Fruit fly (Drosophila melanogaster): ENCODE measurements around the gene CG16854.

The CG16854 gene

dm6 chr2L:11044678-11045466 is 41.6 kb upstream of the CG16854 start:
- no peak for TF ChIP-seq jim (GFP tag; optimal IDR thresholded peaks at IDR 0.05)
- no peak for TF ChIP-seq Mio (GFP tag; optimal IDR thresholded peaks at IDR 0.05)
- TF ChIP-seq ey (GFP tag; optimal IDR thresholded peaks at IDR 0.05) = peak; percentile 90
- no peak for TF ChIP-seq Vsx2 (GFP tag; optimal IDR thresholded peaks at IDR 0.05; ENCODE audit: partially characterized antibody)
- TF ChIP-seq usp (GFP tag; optimal IDR thresholded peaks at IDR 0.05) = no peak
- TF ChIP-seq Jra (GFP tag; optimal IDR thresholded peaks at IDR 0.05) = peak; percentile 16
- TF ChIP-seq Hnf4 (GFP tag; optimal IDR thresholded peaks at IDR 0.05) = peak; percentile 55
- peak; percentile 72 for TF ChIP-seq h (GFP tag; optimal IDR thresholded peaks at IDR 0.05)
- TF ChIP-seq Dif (GFP tag; optimal IDR thresholded peaks at IDR 0.05; ENCODE audit: partially characterized antibody) = peak; percentile 78
- TF ChIP-seq Sp1 (GFP tag; optimal IDR thresholded peaks at IDR 0.05) = peak; percentile 70
- peak in 1 of 2 experiments; percentile 88 for TF ChIP-seq foxo (GFP tag; optimal IDR thresholded peaks at IDR 0.05)
- TF ChIP-seq CG32264 (GFP tag; optimal IDR thresholded peaks at IDR 0.05) = peak; percentile 21
- peak; percentile 85 for TF ChIP-seq tai (GFP tag; optimal IDR thresholded peaks at IDR 0.05)
- peak; percentile 87 for TF ChIP-seq rgr (GFP tag; optimal IDR thresholded peaks at IDR 0.05)
- peak; percentile 87 for TF ChIP-seq OdsH (GFP tag; optimal IDR thresholded peaks at IDR 0.05)
- TF ChIP-seq sv (GFP tag; optimal IDR thresholded peaks at IDR 0.05) = no peak
- TF ChIP-seq GATAd (GFP tag; optimal IDR thresholded peaks at IDR 0.05) = no peak
- TF ChIP-seq Abd-B (GFP tag; optimal IDR thresholded peaks at IDR 0.05) = no peak
- TF ChIP-seq br (GFP tag; optimal IDR thresholded peaks at IDR 0.05) = peak; percentile 84
- peak; percentile 79 for TF ChIP-seq psq (GFP tag; optimal IDR thresholded peaks at IDR 0.05)
- peak; percentile 1 for TF ChIP-seq Dfd (GFP tag; optimal IDR thresholded peaks at IDR 0.05)
- TF ChIP-seq N (GFP tag; optimal IDR thresholded peaks at IDR 0.05) = no peak
- TF ChIP-seq Myc (optimal IDR thresholded peaks at IDR 0.05) = no peak
- peak; percentile 49 for TF ChIP-seq sage (GFP tag; optimal IDR thresholded peaks at IDR 0.05)
- TF ChIP-seq woc (GFP tag; optimal IDR thresholded peaks at IDR 0.05) = peak; percentile 31
- peak; percentile 70 for TF ChIP-seq fru (GFP tag; optimal IDR thresholded peaks at IDR 0.05)
- peak in 1 of 2 experiments; percentile 91 for TF ChIP-seq dl (GFP tag; optimal IDR thresholded peaks at IDR 0.05; ENCODE audit: insufficient read depth in 1 of 2, partially characterized antibody in 2 of 2)
- TF ChIP-seq dmrt93B (GFP tag; optimal IDR thresholded peaks at IDR 0.05) = peak; percentile 22
- no peak for TF ChIP-seq CrebA (GFP tag; optimal IDR thresholded peaks at IDR 0.05; ENCODE audit: borderline replicate concordance)
- no peak for TF ChIP-seq Hr78 (GFP tag; optimal IDR thresholded peaks at IDR 0.05)
- peak; percentile 39 for TF ChIP-seq brk (GFP tag; optimal IDR thresholded peaks at IDR 0.05)
- TF ChIP-seq lola (GFP tag; optimal IDR thresholded peaks at IDR 0.05) = no peak
- TF ChIP-seq pan (optimal IDR thresholded peaks at IDR 0.05) = no peak
- no peak for TF ChIP-seq dsf (GFP tag; optimal IDR thresholded peaks at IDR 0.05; ENCODE audit: borderline replicate concordance)
- TF ChIP-seq Rel (GFP tag; optimal IDR thresholded peaks at IDR 0.05) = peak; percentile 30
- TF ChIP-seq Rel (tag; optimal IDR thresholded peaks at IDR 0.05) = peak; percentile 63
- TF ChIP-seq HLH106 (tag; optimal IDR thresholded peaks at IDR 0.05) = peak; percentile 29
- peak; percentile 2 for TF ChIP-seq Hr83 (GFP tag; optimal IDR thresholded peaks at IDR 0.05; ENCODE audit: poor library complexity, severe bottlenecking)
- peak; percentile 58 for TF ChIP-seq CG9705 (GFP tag; optimal IDR thresholded peaks at IDR 0.05)

dm6 chr2L:11045467-11045914 is 41.0 kb upstream of the CG16854 start:
- no peak for TF ChIP-seq CrebA (GFP tag; optimal IDR thresholded peaks at IDR 0.05; ENCODE audit: borderline replicate concordance)
- TF ChIP-seq h (GFP tag; optimal IDR thresholded peaks at IDR 0.05) = no peak
- no peak for TF ChIP-seq Sp1 (GFP tag; optimal IDR thresholded peaks at IDR 0.05)
- TF ChIP-seq dsf (GFP tag; optimal IDR thresholded peaks at IDR 0.05; ENCODE audit: borderline replicate concordance) = no peak
- peak; percentile 45 for TF ChIP-seq psq (GFP tag; optimal IDR thresholded peaks at IDR 0.05)
- no peak for TF ChIP-seq Dif (GFP tag; optimal IDR thresholded peaks at IDR 0.05; ENCODE audit: partially characterized antibody)
- peak; percentile 15 for TF ChIP-seq br (GFP tag; optimal IDR thresholded peaks at IDR 0.05)
- TF ChIP-seq HLH106 (tag; optimal IDR thresholded peaks at IDR 0.05) = no peak
- no peak for TF ChIP-seq Myc (optimal IDR thresholded peaks at IDR 0.05)
- TF ChIP-seq woc (GFP tag; optimal IDR thresholded peaks at IDR 0.05) = no peak
- peak; percentile 25 for TF ChIP-seq Hr83 (GFP tag; optimal IDR thresholded peaks at IDR 0.05; ENCODE audit: poor library complexity, severe bottlenecking)

Data from whole organism, wandering third instar larva.